Worm (Caenorhabditis elegans) whole organism, L4 larva: ENCODE results near the gene ZC8.6.

Experiments used
- D1046.2 ChIP-seq: fragments of 200-800 bp; sonication (Bioruptor generic); IDR thresholded peaks from 2 replicates; pipeline ENCODE4 v1.3.6; 2022; ENCODE audit warnings: missing genetic modification characterization, missing compliant biosample characterization
- F37D6.2 ChIP-seq: sonication (generic microtip); optimal IDR thresholded peaks from 2 replicates; lab custom pipeline; 2016; ENCODE audit warnings: mild to moderate bottlenecking, missing genetic modification characterization, missing compliant biosample characterization
- T26A8.4 ChIP-seq: fragments of 200-800 bp; sonication (Bioruptor generic); IDR thresholded peaks from 2 replicates; pipeline ENCODE4 v1.3.6; 2022; ENCODE audit warnings: missing genetic modification characterization, missing compliant biosample characterization
- Y48G9A.11 ChIP-seq: fragments of 200-800 bp; sonication (Bioruptor generic); IDR thresholded peaks from 2 replicates; pipeline ENCODE4 v1.3.6; 2022; ENCODE audit warnings: missing genetic modification reagents, missing genetic modification characterization, missing compliant biosample characterization
- ceh-20 ChIP-seq: fragments of 200-800 bp; sonication (Bioruptor generic); IDR thresholded peaks from 2 replicates; pipeline ENCODE4 v1.3.6; 2022; ENCODE audit warnings: missing genetic modification reagents, missing genetic modification characterization, missing compliant biosample characterization
- ceh-32 ChIP-seq: sonication (generic microtip); optimal IDR thresholded peaks from 2 replicates; lab custom pipeline; 2016; ENCODE audit warnings: mild to moderate bottlenecking, missing genetic modification characterization, missing compliant biosample characterization; ENCODE audit not compliant: poor library complexity
- ctbp-1 ChIP-seq: fragments of 200-800 bp; sonication (Bioruptor generic); IDR thresholded peaks from 2 replicates; pipeline ENCODE4 v1.3.6; 2022; ENCODE audit warnings: missing genetic modification reagents, missing genetic modification characterization, missing compliant biosample characterization
- daf-12 ChIP-seq: fragments of 150-350 bp; optimal IDR thresholded peaks from 2 replicates; lab custom pipeline; 2014; ENCODE audit warnings: missing biosample characterization, missing genetic modification reagents, missing genetic modification characterization
- daf-16 ChIP-seq, 3 experiments: sonication (generic microtip); optimal IDR thresholded peaks; 2 replicates each; lab custom pipeline; 2016 to 2017; ENCODE audit warnings: missing genetic modification characterization in 3 of 3, missing genetic modification reagents in 3 of 3, mild to moderate bottlenecking in 2 of 3, missing compliant biosample characterization in 2 of 3, missing biosample characterization in 1 of 3, moderate library complexity in 1 of 3
- daf-8 ChIP-seq: fragments of 200-800 bp; sonication (Bioruptor generic); IDR thresholded peaks from 2 replicates; pipeline ENCODE4 v1.3.6; 2022; ENCODE audit warnings: missing genetic modification characterization, missing compliant biosample characterization
- dve-1 ChIP-seq: sonication (generic microtip); optimal IDR thresholded peaks from 2 replicates; lab custom pipeline; 2017; ENCODE audit warnings: antibody characterized with exemption, mild to moderate bottlenecking, missing genetic modification characterization, missing compliant biosample characterization; ENCODE audit not compliant: insufficient read depth
- egl-27 ChIP-seq: sonication (generic microtip); optimal IDR thresholded peaks from 3 replicates; lab custom pipeline; 2017; ENCODE audit warnings: missing biosample characterization, missing genetic modification reagents, missing genetic modification characterization
- egl-43 ChIP-seq: fragments of 200-800 bp; sonication (Bioruptor generic); IDR thresholded peaks from 2 replicates; pipeline ENCODE4 v1.3.6; 2022; ENCODE audit warnings: missing genetic modification reagents, missing genetic modification characterization, missing compliant biosample characterization
- fkh-10 ChIP-seq: fragments of 150-350 bp; optimal IDR thresholded peaks from 2 replicates; lab custom pipeline; 2014; ENCODE audit warnings: missing biosample characterization, missing genetic modification reagents, missing genetic modification characterization
- hif-1 ChIP-seq, 2 experiments: sonication (generic microtip); optimal IDR thresholded peaks; 2 replicates each; lab custom pipeline; 2016 to 2017; ENCODE audit warnings: missing compliant biosample characterization in 2 of 2, missing genetic modification characterization in 2 of 2, missing genetic modification reagents in 2 of 2, missing genotype in 2 of 2, mild to moderate bottlenecking in 1 of 2
- hlh-30 ChIP-seq: sonication (generic microtip); optimal IDR thresholded peaks from 2 replicates; lab custom pipeline; 2017; ENCODE audit warnings: antibody characterized with exemption, mild to moderate bottlenecking, missing genetic modification characterization, missing compliant biosample characterization; ENCODE audit not compliant: insufficient read depth
- hmg-1.1 ChIP-seq: fragments of 200-800 bp; sonication (Bioruptor generic); IDR thresholded peaks from 2 replicates; pipeline ENCODE4 v1.3.6; 2022; ENCODE audit warnings: missing genetic modification reagents, missing genetic modification characterization, missing compliant biosample characterization
- jun-1 ChIP-seq: fragments of 150-350 bp; optimal IDR thresholded peaks from 2 replicates; lab custom pipeline; 2014; ENCODE audit warnings: missing biosample characterization, missing genetic modification reagents, missing genetic modification characterization
- lin-13 ChIP-seq: fragments of 150-350 bp; optimal IDR thresholded peaks from 2 replicates; lab custom pipeline; 2014; ENCODE audit warnings: missing biosample characterization, missing genetic modification reagents, missing genetic modification characterization
- lin-38 ChIP-seq: fragments of 200-800 bp; sonication (Bioruptor generic); IDR thresholded peaks from 2 replicates; pipeline ENCODE4 v1.3.6; 2022; ENCODE audit warnings: missing genetic modification reagents, missing genetic modification characterization, missing compliant biosample characterization
- lir-3 ChIP-seq: sonication (generic microtip); optimal IDR thresholded peaks from 2 replicates; lab custom pipeline; 2016; ENCODE audit warnings: mild to moderate bottlenecking, missing genetic modification characterization, missing compliant biosample characterization
- lsy-2 ChIP-seq, 2 experiments: fragments of 150-350 bp in 1 of 2; sonication (generic microtip) in 1 of 2; optimal IDR thresholded peaks; 2 replicates each; lab custom pipeline; 2014 to 2017; ENCODE audit warnings: missing biosample characterization in 2 of 2, missing genetic modification characterization in 2 of 2
- madf-5 ChIP-seq, 2 experiments: fragments of 200-800 bp; sonication (Bioruptor generic); IDR thresholded peaks; 2 replicates each; pipeline ENCODE4 v1.3.6; 2022; ENCODE audit warnings: missing compliant biosample characterization in 2 of 2, missing genetic modification characterization in 2 of 2
- mdl-1 ChIP-seq, 2 experiments: fragments of 150-350 bp in 1 of 2; sonication (generic microtip) in 1 of 2; optimal IDR thresholded peaks; 2 replicates each; lab custom pipeline; 2014 to 2017; ENCODE audit warnings: missing biosample characterization in 2 of 2, missing genetic modification characterization in 2 of 2
- mep-1 ChIP-seq: fragments of 150-350 bp; sonication (generic microtip); optimal IDR thresholded peaks from 3 replicates; lab custom pipeline; 2014; ENCODE audit warnings: missing biosample characterization, missing genetic modification characterization
- mes-2 ChIP-seq: sonication (generic microtip); optimal IDR thresholded peaks from 2 replicates; lab custom pipeline; 2016; ENCODE audit warnings: missing genotype, mild to moderate bottlenecking, missing genetic modification characterization, missing compliant biosample characterization; ENCODE audit not compliant: poor library complexity, severe bottlenecking
- mxl-3 ChIP-seq: fragments of 200-800 bp; sonication (Bioruptor generic); optimal IDR thresholded peaks from 2 replicates; lab custom pipeline; 2018; ENCODE audit warnings: mild to moderate bottlenecking, missing genetic modification characterization, missing compliant biosample characterization
- nhr-102 ChIP-seq: sonication (generic microtip); optimal IDR thresholded peaks from 2 replicates; lab custom pipeline; 2016; ENCODE audit warnings: mild to moderate bottlenecking, missing genetic modification characterization, moderate library complexity, missing compliant biosample characterization
- nhr-11 ChIP-seq: fragments of 150-350 bp; optimal IDR thresholded peaks from 2 replicates; lab custom pipeline; 2014; ENCODE audit warnings: missing biosample characterization, missing genetic modification characterization
- nhr-28 ChIP-seq: fragments of 150-350 bp; optimal IDR thresholded peaks from 2 replicates; lab custom pipeline; 2014; ENCODE audit warnings: missing biosample characterization, missing genetic modification characterization
- nhr-48 ChIP-seq: sonication (generic microtip); optimal IDR thresholded peaks from 2 replicates; lab custom pipeline; 2016; ENCODE audit warnings: mild to moderate bottlenecking, missing genetic modification characterization, missing compliant biosample characterization
- nhr-6 ChIP-seq: fragments of 150-350 bp; optimal IDR thresholded peaks from 2 replicates; lab custom pipeline; 2014; ENCODE audit warnings: missing biosample characterization, missing genetic modification characterization
- php-3 ChIP-seq: fragments of 200-800 bp; sonication (Bioruptor generic); IDR thresholded peaks from 2 replicates; pipeline ENCODE4 v1.3.6; 2022; ENCODE audit warnings: missing genetic modification reagents, missing genetic modification characterization, missing compliant biosample characterization
- pqm-1 ChIP-seq: sonication (generic microtip); optimal IDR thresholded peaks from 2 replicates; lab custom pipeline; 2017; ENCODE audit warnings: missing biosample characterization, missing genetic modification characterization
- rbr-2 ChIP-seq: sonication (generic microtip); optimal IDR thresholded peaks from 2 replicates; lab custom pipeline; 2016; ENCODE audit warnings: missing genotype, missing genetic modification characterization, missing compliant biosample characterization
- saeg-2 ChIP-seq: fragments of 200-800 bp; sonication (Bioruptor generic); IDR thresholded peaks from 2 replicates; pipeline ENCODE4 v1.3.6; 2022; ENCODE audit warnings: missing genetic modification reagents, missing genetic modification characterization, missing compliant biosample characterization
- sdz-12 ChIP-seq: fragments of 200-800 bp; sonication (Bioruptor generic); optimal IDR thresholded peaks from 2 replicates; lab custom pipeline; 2018; ENCODE audit warnings: mild to moderate bottlenecking, missing genetic modification characterization, missing compliant biosample characterization
- set-16 ChIP-seq: fragments of 200-800 bp; sonication (Bioruptor generic); IDR thresholded peaks from 2 replicates; pipeline ENCODE4 v1.3.6; 2022; ENCODE audit warnings: missing genetic modification reagents, missing genetic modification characterization, missing compliant biosample characterization
- snpc-4 ChIP-seq: fragments of 150-350 bp; optimal IDR thresholded peaks from 2 replicates; lab custom pipeline; 2014; ENCODE audit warnings: missing biosample characterization, missing genetic modification characterization
- tra-1 ChIP-seq: fragments of 200-800 bp; sonication (Bioruptor generic); IDR thresholded peaks from 2 replicates; pipeline ENCODE4 v1.3.6; 2022; ENCODE audit warnings: missing genetic modification reagents, missing genetic modification characterization, missing compliant biosample characterization
- unc-130 ChIP-seq: sonication (generic microtip); optimal IDR thresholded peaks from 2 replicates; lab custom pipeline; 2016; ENCODE audit warnings: missing genetic modification reagents, missing genetic modification characterization, missing compliant biosample characterization
- zag-1 ChIP-seq: fragments of 150-350 bp; optimal IDR thresholded peaks from 2 replicates; lab custom pipeline; 2014; ENCODE audit warnings: missing biosample characterization, missing genetic modification characterization
- zfp-2 ChIP-seq: sonication (generic microtip); optimal IDR thresholded peaks from 2 replicates; lab custom pipeline; 2016; ENCODE audit warnings: mild to moderate bottlenecking, missing genetic modification characterization, missing compliant biosample characterization
- zip-2 ChIP-seq: fragments of 150-350 bp; optimal IDR thresholded peaks from 2 replicates; lab custom pipeline; 2014; ENCODE audit warnings: missing biosample characterization, missing genetic modification characterization
- ztf-11 ChIP-seq: fragments of 150-350 bp; optimal IDR thresholded peaks from 2 replicates; lab custom pipeline; 2014; ENCODE audit warnings: missing biosample characterization, missing genetic modification characterization

ZC8.6 gene

ce11 chrX:4969228-4969627, 28.2 kb downstream of the ZC8.6 start, which contains the start of gene M03F4.6 (continued):
- TF ChIP-seq D1046.2 (GFP tag; lab: Robert Waterston, UW) (no peak), sdz-12 (GFP tag; lab: Kevin White, UChicago) (no peak), zag-1 (tag; lab: Kevin White, UChicago) (no peak), nhr-102 (tag; lab: Kevin White, UChicago) (peak; percentile 46), pqm-1 (tag; lab: Kevin White, UChicago) (no peak)

- TF ChIP-seq T26A8.4 (GFP tag; lab: Robert Waterston, UW) (no peak), saeg-2 (no peak), zfp-2 (tag; lab: Kevin White, UChicago) (no peak), lir-3 (tag; lab: Kevin White, UChicago) (no peak), ceh-20 (GFP tag; lab: Robert Waterston, UW) (no peak), lin-13 (no peak), madf-5 (GFP tag; IDR thresholded peaks at IDR 0.05; lab: Robert Waterston, UW) (no peak), egl-27 (tag; lab: Kevin White, UChicago) (no peak), rbr-2 (no peak), nhr-11 (tag; lab: Kevin White, UChicago) (no peak), nhr-6 (tag; lab: Kevin White, UChicago) (no peak), unc-130 (GFP tag; lab: Kevin White, UChicago) (no peak), snpc-4 (tag; lab: Kevin White, UChicago) (no peak), Y48G9A.11 (no peak), mdl-1 (tag; optimal IDR thresholded peaks at IDR 0.05; lab: Kevin White, UChicago) (no peak), nhr-28 (tag; lab: Kevin White, UChicago) (no peak), ztf-11 (tag; lab: Kevin White, UChicago) (no peak), dve-1 (tag; lab: Kevin White, UChicago) (no peak)
Measured at ce11 chrX:4965592-4965991, 31.8 kb downstream of the ZC8.6 start.

- no peak for TF ChIP-seq ceh-32 (tag; lab: Kevin White, UChicago)
- TF ChIP-seq zip-2 (tag; lab: Kevin White, UChicago) = no peak
- TF ChIP-seq daf-8 = no peak
- peak in 1 of 2 experiments; percentile 32 for TF ChIP-seq daf-16 (GFP tag; optimal IDR thresholded peaks at IDR 0.05; lab: Kevin White, UChicago)
- no peak for TF ChIP-seq daf-16 (tag; optimal IDR thresholded peaks at IDR 0.05; lab: Kevin White, UChicago)
- 0 out of 2 replicates have a peak, but pooled peaks have one; percentile 34 for TF ChIP-seq php-3 (GFP tag; lab: Robert Waterston, UW)
- TF ChIP-seq T26A8.4 (GFP tag; lab: Robert Waterston, UW) = peak; percentile 34; the same call in 1 of the 2 replicates
- peak; percentile 49 for TF ChIP-seq hlh-30 (tag; lab: Kevin White, UChicago)
- no peak for TF ChIP-seq tra-1
- TF ChIP-seq mep-1 (tag; lab: Kevin White, UChicago) = peak; percentile 87
- peak; percentile 64; the same call in 1 of the 2 replicates for TF ChIP-seq egl-43 (GFP tag; lab: Robert Waterston, UW)
- TF ChIP-seq mdl-1 (tag; optimal IDR thresholded peaks at IDR 0.05; lab: Kevin White, UChicago) = peak in 1 of 2 experiments; percentile 50
- TF ChIP-seq mxl-3 = peak; percentile 64
- TF ChIP-seq F37D6.2 (tag; lab: Kevin White, UChicago) = peak; percentile 48
- peak; percentile 50 for TF ChIP-seq mes-2 (tag; lab: Kevin White, UChicago)
- peak; percentile 36 to 62 for TF ChIP-seq lsy-2 (tag; optimal IDR thresholded peaks at IDR 0.05; lab: Kevin White, UChicago)
- TF ChIP-seq ctbp-1 (GFP tag; lab: Robert Waterston, UW) = peak; percentile 76
- peak; percentile 78 for TF ChIP-seq hmg-1.1 (GFP tag; lab: Robert Waterston, UW)
- peak; percentile 74 for TF ChIP-seq rbr-2
- peak; percentile 42; the same call in 1 of the 2 replicates for TF ChIP-seq set-16 (GFP tag; lab: Robert Waterston, UW)
- TF ChIP-seq daf-12 (tag; lab: Kevin White, UChicago) = no peak
- no peak for TF ChIP-seq jun-1
- TF ChIP-seq nhr-48 (tag; lab: Kevin White, UChicago) = peak; percentile 45
- TF ChIP-seq hif-1 (tag; optimal IDR thresholded peaks at IDR 0.05; lab: Kevin White, UChicago) = peak in 1 of 2 experiments; percentile 46
- TF ChIP-seq fkh-10 (GFP tag; lab: Kevin White, UChicago) = peak; percentile 68
- no peak for TF ChIP-seq pqm-1 (tag; lab: Kevin White, UChicago)
- TF ChIP-seq lin-38 (GFP tag; lab: Robert Waterston, UW) = peak; percentile 46
Measured at ce11 chrX:4961681-4962656, 35.4 kb downstream of the ZC8.6 start.
